Fruit fly (Drosophila melanogaster): Measurements from ENCODE around the gene Hsp27.
A peak's percentile ranks its signal among the peaks of the same experiment; 100 is the strongest.

Gene Hsp27

DNA sequence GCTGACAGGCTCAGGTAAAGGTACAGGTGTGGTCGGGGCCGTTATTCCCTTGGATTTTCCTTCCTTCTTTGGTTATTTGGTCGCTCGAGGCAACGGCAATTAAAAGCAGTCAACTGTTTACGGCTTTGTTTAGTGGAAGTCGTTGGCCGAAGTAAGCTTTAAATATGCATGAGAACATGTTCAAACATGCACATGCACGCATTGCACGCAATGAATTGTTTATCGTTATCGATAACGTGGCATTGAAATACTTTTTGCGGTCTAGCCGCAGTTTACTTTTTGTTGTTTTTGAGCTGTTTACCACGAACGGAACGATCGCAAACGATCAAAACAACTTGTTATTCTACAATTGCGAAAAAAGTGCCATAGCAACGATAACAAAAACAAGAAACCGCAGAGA lies 37.8 kb downstream of the Hsp27 start:
- TF ChIP-seq CG14655 (GFP tag; optimal IDR thresholded peaks at IDR 0.05) (no peak), EcR (GFP tag; optimal IDR thresholded peaks at IDR 0.05) (peak; percentile 15), CG4496 (GFP tag; IDR thresholded peaks at IDR 0.05) (peak; percentile 6; the same call in 1 of the 3 replicates)

- TF ChIP-seq CG8159 (tag; optimal IDR thresholded peaks at IDR 0.05) (no peak), CG10348 (GFP tag; IDR thresholded peaks at IDR 0.05) (no peak), Snoo (tag; optimal IDR thresholded peaks at IDR 0.05) (no peak), gl (tag; optimal IDR thresholded peaks at IDR 0.05) (no peak), CG14655 (GFP tag; optimal IDR thresholded peaks at IDR 0.05) (no peak), CG32121 (GFP tag; IDR thresholded peaks at IDR 0.05) (no peak), EcR (GFP tag; optimal IDR thresholded peaks at IDR 0.05) (no peak), CG15710 (tag; optimal IDR thresholded peaks at IDR 0.05) (no peak), CG12605 (GFP tag; IDR thresholded peaks at IDR 0.05) (no peak), fd96Ca (GFP tag; IDR thresholded peaks at IDR 0.05) (no peak), Ets98B (GFP tag; IDR thresholded peaks at IDR 0.05) (no peak), CG4496 (GFP tag; IDR thresholded peaks at IDR 0.05) (no peak), D1 (tag; optimal IDR thresholded peaks at IDR 0.05) (no peak), CG8301 (tag; optimal IDR thresholded peaks at IDR 0.05) (no peak), CG9948 (tag; optimal IDR thresholded peaks at IDR 0.05) (no peak), Pif1B (GFP tag; optimal IDR thresholded peaks at IDR 0.05) (no peak), rn (GFP tag; IDR thresholded peaks at IDR 0.05) (no peak)
These were observed 38.3 kb downstream of the Hsp27 start for dm6 chr3L:9422135-9422534.

DNA sequence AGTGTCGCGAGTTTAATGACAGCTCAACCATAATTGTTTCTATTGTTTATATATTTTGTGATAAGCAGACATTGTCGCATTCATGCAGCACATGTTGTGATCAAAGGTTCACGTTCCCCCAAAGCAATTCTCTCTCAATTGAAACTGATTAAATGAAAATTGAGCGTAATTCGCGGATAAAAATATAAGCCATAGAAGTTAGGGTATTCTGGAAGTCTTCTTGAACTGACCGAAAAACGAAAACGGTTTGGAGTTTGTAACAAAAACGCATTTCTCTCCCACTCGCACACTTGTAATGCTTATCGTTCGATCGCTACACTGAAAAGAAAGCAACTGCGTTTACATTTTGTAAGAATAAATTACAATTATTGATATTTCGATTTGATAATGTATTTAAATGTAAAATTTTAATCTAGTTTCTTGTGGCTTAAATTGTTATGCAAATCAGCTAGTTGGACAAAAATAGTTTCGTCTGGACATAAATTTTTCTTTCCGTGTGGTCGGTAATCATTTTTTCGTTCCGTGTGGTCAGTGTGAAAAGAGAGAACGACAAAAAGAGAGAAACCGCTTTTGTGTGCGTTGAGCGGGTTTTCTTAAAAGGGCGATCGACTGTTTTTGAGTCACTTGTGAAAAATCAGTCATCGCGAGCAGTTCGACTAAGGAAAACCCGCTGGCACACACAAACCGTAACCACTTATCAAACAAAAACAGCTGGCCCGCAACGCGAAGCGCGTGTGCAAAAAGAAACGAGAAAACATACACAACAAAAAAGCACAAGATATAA lies 39.0 kb downstream of the Hsp27 start, which contains the start of gene aay:
Gene aay, plus strand, starts transcription at position 618 of the 784 bp plus-strand sequence.
- TF ChIP-seq EcR (GFP tag; optimal IDR thresholded peaks at IDR 0.05) (peak; percentile 87), CG9948 (tag; optimal IDR thresholded peaks at IDR 0.05) (peak; percentile 98), Pif1B (GFP tag; optimal IDR thresholded peaks at IDR 0.05) (peak; percentile 99), CG13204 (GFP tag; optimal IDR thresholded peaks at IDR 0.05) (peak; percentile 91), CG32121 (GFP tag; IDR thresholded peaks at IDR 0.05) (peak; percentile 98), CG14655 (GFP tag; optimal IDR thresholded peaks at IDR 0.05) (peak; percentile 97), CG12605 (GFP tag; IDR thresholded peaks at IDR 0.05) (peak; percentile 98), gl (tag; optimal IDR thresholded peaks at IDR 0.05) (peak; percentile 94), CG8159 (tag; optimal IDR thresholded peaks at IDR 0.05) (peak; percentile 99), CG10348 (GFP tag; IDR thresholded peaks at IDR 0.05) (peak; percentile 87), CG4496 (GFP tag; IDR thresholded peaks at IDR 0.05) (peak; percentile 98), Pif1A (GFP tag; optimal IDR thresholded peaks at IDR 0.05) (peak; percentile 99), Ets98B (GFP tag; IDR thresholded peaks at IDR 0.05) (peak; percentile 98), CG15710 (tag; optimal IDR thresholded peaks at IDR 0.05) (peak; percentile 98), D1 (tag; optimal IDR thresholded peaks at IDR 0.05) (peak; percentile 98), fd96Ca (GFP tag; IDR thresholded peaks at IDR 0.05) (peak; percentile 95), CG17806 (tag; optimal IDR thresholded peaks at IDR 0.05) (peak; percentile 99), rn (GFP tag; IDR thresholded peaks at IDR 0.05) (peak; percentile 95), CG34367 (tag; optimal IDR thresholded peaks at IDR 0.05) (peak; percentile 97), CG8301 (tag; optimal IDR thresholded peaks at IDR 0.05) (peak; percentile 97), Snoo (tag; optimal IDR thresholded peaks at IDR 0.05) (peak; percentile 99)

- TF ChIP-seq CG15710 (tag; optimal IDR thresholded peaks at IDR 0.05) (no peak), rn (GFP tag; IDR thresholded peaks at IDR 0.05) (no peak), CG8159 (tag; optimal IDR thresholded peaks at IDR 0.05) (no peak), CG8301 (tag; optimal IDR thresholded peaks at IDR 0.05) (no peak), CG9948 (tag; optimal IDR thresholded peaks at IDR 0.05) (no peak), Snoo (tag; optimal IDR thresholded peaks at IDR 0.05) (no peak), CG12605 (GFP tag; IDR thresholded peaks at IDR 0.05) (no peak), EcR (GFP tag; optimal IDR thresholded peaks at IDR 0.05) (no peak), CG10348 (GFP tag; IDR thresholded peaks at IDR 0.05) (no peak), CG13204 (GFP tag; optimal IDR thresholded peaks at IDR 0.05) (no peak), gl (tag; optimal IDR thresholded peaks at IDR 0.05) (no peak), fd96Ca (GFP tag; IDR thresholded peaks at IDR 0.05) (no peak), D1 (tag; optimal IDR thresholded peaks at IDR 0.05) (no peak), Pif1B (GFP tag; optimal IDR thresholded peaks at IDR 0.05) (no peak), CG34367 (tag; optimal IDR thresholded peaks at IDR 0.05) (no peak), CG4496 (GFP tag; IDR thresholded peaks at IDR 0.05) (no peak), CG17806 (tag; optimal IDR thresholded peaks at IDR 0.05) (no peak)
These were observed 40.1 kb downstream of the Hsp27 start for dm6 chr3L:9423757-9424527.

- peak; percentile 43; the same call in 1 of the 3 replicates for TF ChIP-seq CG4496 (GFP tag; IDR thresholded peaks at IDR 0.05)
- TF ChIP-seq Pif1B (GFP tag; optimal IDR thresholded peaks at IDR 0.05) = no peak
- no peak for TF ChIP-seq CG34367 (tag; optimal IDR thresholded peaks at IDR 0.05)
- TF ChIP-seq Snoo (tag; optimal IDR thresholded peaks at IDR 0.05) = peak; percentile 24
- TF ChIP-seq fd96Ca (GFP tag; IDR thresholded peaks at IDR 0.05) = no peak
- TF ChIP-seq D1 (tag; optimal IDR thresholded peaks at IDR 0.05) = peak; percentile 4
- no peak for TF ChIP-seq CG13204 (GFP tag; optimal IDR thresholded peaks at IDR 0.05)
- TF ChIP-seq CG14655 (GFP tag; optimal IDR thresholded peaks at IDR 0.05) = peak; percentile 42
- TF ChIP-seq rn (GFP tag; IDR thresholded peaks at IDR 0.05) = no peak
- peak; percentile 9 for TF ChIP-seq CG15710 (tag; optimal IDR thresholded peaks at IDR 0.05)
- peak; percentile 9 for TF ChIP-seq CG8159 (tag; optimal IDR thresholded peaks at IDR 0.05)
- TF ChIP-seq EcR (GFP tag; optimal IDR thresholded peaks at IDR 0.05) = no peak
- 0 out of 2 replicates have a peak, but pooled peaks have one; percentile 29 for TF ChIP-seq CG12605 (GFP tag; IDR thresholded peaks at IDR 0.05)
- no peak for TF ChIP-seq gl (tag; optimal IDR thresholded peaks at IDR 0.05)
- peak; percentile 57; the same call in 1 of the 2 replicates for TF ChIP-seq Ets98B (GFP tag; IDR thresholded peaks at IDR 0.05)
- peak; percentile 58 for TF ChIP-seq CG17806 (tag; optimal IDR thresholded peaks at IDR 0.05)
- TF ChIP-seq Pif1A (GFP tag; optimal IDR thresholded peaks at IDR 0.05) = peak; percentile 35
- peak; percentile 12 for TF ChIP-seq CG9948 (tag; optimal IDR thresholded peaks at IDR 0.05)
- TF ChIP-seq CG32121 (GFP tag; IDR thresholded peaks at IDR 0.05) = 0 out of 2 replicates have a peak, but pooled peaks have one; percentile 26
- TF ChIP-seq CG10348 (GFP tag; IDR thresholded peaks at IDR 0.05) = no peak
- TF ChIP-seq CG8301 (tag; optimal IDR thresholded peaks at IDR 0.05) = peak; percentile 49
These were observed 40.7 kb downstream of the Hsp27 start for dm6 chr3L:9424528-9424911.

Data from whole organism, pupa.